Worm (Caenorhabditis elegans): ENCODE results near the gene F59A1.15.

Gene F59A1.15

DNA sequence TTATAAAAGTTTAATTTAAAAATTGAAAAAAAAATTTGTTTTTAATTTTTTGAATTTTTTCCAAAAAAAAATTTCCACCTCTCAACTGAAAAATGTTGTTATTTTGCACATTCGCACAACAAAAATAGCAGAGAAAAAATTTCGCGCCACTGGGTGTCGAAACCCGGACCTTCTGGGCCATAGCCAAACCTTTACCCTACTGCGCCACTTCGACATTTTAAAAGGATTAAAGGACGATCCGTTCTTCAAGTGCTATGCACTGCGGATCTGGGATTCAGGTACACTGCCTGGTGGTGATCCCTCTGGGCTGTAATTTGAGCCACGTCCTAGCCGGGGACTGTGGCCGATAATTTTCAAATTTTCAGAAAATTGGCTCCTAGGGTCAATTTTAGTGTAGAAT lies 3.7 kb upstream of the F59A1.15 start:
- TF ChIP-seq Y53F4B.3 (GFP tag; IDR thresholded peaks at IDR 0.05) (0 out of 2 replicates have a peak, but pooled peaks have one; percentile 30), pbrm-1 (GFP tag; IDR thresholded peaks at IDR 0.05) (peak; percentile 40; the same call in 1 of the 2 replicates), madf-6 (GFP tag; IDR thresholded peaks at IDR 0.05) (peak; percentile 38; the same call in 1 of the 2 replicates), tbp1 (GFP tag; optimal IDR thresholded peaks at IDR 0.05) (peak; percentile 84), lin-26 (GFP tag; IDR thresholded peaks at IDR 0.05) (peak; percentile 88), rpc-1 (optimal IDR thresholded peaks at IDR 0.05) (peak; percentile 52), rpc-1 (tag; optimal IDR thresholded peaks at IDR 0.05) (peak; percentile 84), ztf-18 (tag; optimal IDR thresholded peaks at IDR 0.05) (peak; percentile 35), nhr-90 (tag; optimal IDR thresholded peaks at IDR 0.05) (peak; percentile 22), rec-8 (tag; optimal IDR thresholded peaks at IDR 0.05) (peak in 1 of 2 experiments; percentile 11), B0261.1 (tag; optimal IDR thresholded peaks at IDR 0.05) (peak; percentile 65), die-1 (tag; optimal IDR thresholded peaks at IDR 0.05) (peak; percentile 76), athp-1 (tag; optimal IDR thresholded peaks at IDR 0.05) (peak; percentile 29), hmg-1.2 (GFP tag; IDR thresholded peaks at IDR 0.05) (peak; percentile 36), attf-6 (GFP tag; IDR thresholded peaks at IDR 0.05) (peak; percentile 86), hlh-12 (tag; optimal IDR thresholded peaks at IDR 0.05) (peak; percentile 59), D2030.7 (GFP tag; IDR thresholded peaks at IDR 0.05) (0 out of 2 replicates have a peak, but pooled peaks have one; percentile 21), him-1 (tag; optimal IDR thresholded peaks at IDR 0.05) (peak; percentile 6), lsl-1 (GFP tag; optimal IDR thresholded peaks at IDR 0.05) (peak; percentile 19), madf-3 (GFP tag; IDR thresholded peaks at IDR 0.05) (0 out of 2 replicates have a peak, but pooled peaks have one; percentile 44), ztf-25 (GFP tag; IDR thresholded peaks at IDR 0.05) (peak; percentile 43; the same call in 1 of the 2 replicates)

DNA sequence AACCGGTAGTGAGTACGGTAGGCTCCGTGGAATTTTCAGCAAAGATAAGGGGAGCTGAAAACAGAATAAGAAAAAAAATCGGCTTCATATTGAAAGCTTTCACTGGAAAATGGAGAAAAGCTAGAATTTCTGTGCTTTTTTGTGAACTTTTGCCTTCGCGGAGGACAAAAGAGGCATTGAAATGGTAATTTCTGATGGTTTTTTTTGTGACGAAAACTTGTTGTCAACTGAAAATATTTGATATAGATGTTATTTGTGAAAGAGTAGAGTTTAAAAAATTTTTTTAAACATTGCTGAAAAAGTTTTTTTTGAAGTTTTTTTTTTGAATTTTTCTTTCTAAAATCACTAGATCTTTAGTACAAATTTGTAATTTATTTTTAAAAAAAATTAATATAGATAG lies 3.2 kb upstream of the F59A1.15 start, which contains the start of gene F59A1.18:
F59A1.18 (minus strand) TSS at position 101 of the 400 bp plus-strand sequence.
- no peak for TF ChIP-seq lsy-27 (tag; optimal IDR thresholded peaks at IDR 0.05; ENCODE audit: borderline replicate concordance, insufficient read depth)
- no peak for TF ChIP-seq nhr-179 (tag; optimal IDR thresholded peaks at IDR 0.05)
- TF ChIP-seq snpc-4 (GFP tag; optimal IDR thresholded peaks at IDR 0.05) = no peak
- TF ChIP-seq snpc-4 (tag; optimal IDR thresholded peaks at IDR 0.05) = no peak
- TF ChIP-seq dox-1 (GFP tag; IDR thresholded peaks at IDR 0.05) = no peak
- no peak for TF ChIP-seq ztf-6 (GFP tag; IDR thresholded peaks at IDR 0.05)
- TF ChIP-seq F33H1.4 (GFP tag; IDR thresholded peaks at IDR 0.05) = no peak

DNA sequence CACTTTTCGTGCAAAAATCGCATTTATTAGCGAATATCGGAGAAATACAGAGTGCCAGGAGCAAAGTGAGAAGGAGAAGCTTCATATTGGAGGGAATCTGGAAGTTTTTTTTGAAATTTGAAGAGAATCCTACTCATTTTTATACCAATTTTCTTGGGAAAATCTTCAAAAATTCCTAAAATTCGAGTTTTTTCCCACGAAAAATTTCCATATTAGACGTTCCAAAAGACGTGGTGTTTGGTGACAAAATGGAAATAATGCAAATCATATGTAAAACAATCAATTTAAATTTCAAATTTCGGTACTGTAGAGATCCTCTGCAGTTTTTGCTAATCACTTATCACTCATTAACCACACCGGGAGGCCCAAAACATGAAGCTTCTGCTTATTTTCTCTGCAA lies 1.2 kb upstream of the F59A1.15 start, which contains the start of the genes F59A1.16 and F59A1.6:
F59A1.16 (minus strand) TSS at position 101 of the 400 bp plus-strand sequence.
F59A1.6 (plus strand) TSS at position 285 of the 400 bp plus-strand sequence.
- TF ChIP-seq rec-8 (tag; optimal IDR thresholded peaks at IDR 0.05) (no peak), aptf-3 (GFP tag; IDR thresholded peaks at IDR 0.05) (no peak), ceh-91 (GFP tag; IDR thresholded peaks at IDR 0.05) (no peak), akir-1 (GFP tag; optimal IDR thresholded peaks at IDR 0.05) (no peak), ets-4 (GFP tag; optimal IDR thresholded peaks at IDR 0.05) (no peak), hlh-12 (tag; optimal IDR thresholded peaks at IDR 0.05) (no peak), lin-54 (GFP tag; optimal IDR thresholded peaks at IDR 0.05) (no peak), Y79H2A.3 (GFP tag; conservative IDR thresholded peaks at IDR 0.05) (no peak)

DNA sequence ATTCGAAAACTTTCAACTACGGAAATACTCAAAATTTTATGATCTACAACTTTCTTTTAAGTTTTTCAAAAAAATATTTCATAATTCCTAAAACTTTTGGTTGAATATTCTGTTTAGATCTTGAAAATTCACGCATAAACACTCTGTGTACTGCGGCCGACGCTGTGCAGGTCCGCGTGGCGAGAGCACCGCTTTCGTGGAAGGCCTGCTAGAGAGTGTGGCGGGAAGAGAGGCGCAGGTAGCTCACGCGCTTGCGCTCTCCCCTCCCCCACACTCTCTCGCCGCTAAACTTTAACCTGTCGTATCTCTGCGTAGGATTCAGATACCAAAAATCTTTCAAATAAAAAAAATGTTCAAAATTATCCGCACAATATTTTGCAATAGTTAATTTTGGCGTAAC lies 373 bp downstream of the F59A1.15 start:
- no peak for TF ChIP-seq B0336.3 (GFP tag; IDR thresholded peaks at IDR 0.05)
- TF ChIP-seq die-1 (tag; optimal IDR thresholded peaks at IDR 0.05) = no peak
- peak; percentile 59; the same call in 1 of the 2 replicates for TF ChIP-seq egrh-3 (GFP tag; IDR thresholded peaks at IDR 0.05)
- peak; percentile 74 for TF ChIP-seq zfh-2 (GFP tag; conservative IDR thresholded peaks at IDR 0.05)
